Worm (Caenorhabditis elegans) whole organism, mixed stage, embryonic: ENCODE results near the gene fipr-15.

Experiments
- M03D4.4 ChIP-seq: sonication (generic microtip); optimal IDR thresholded peaks from 2 replicates; lab custom pipeline; 2017; ENCODE audit warnings: mild to moderate bottlenecking, missing genetic modification characterization, missing compliant biosample characterization
- bed-3 ChIP-seq: fragments of 200-800 bp; sonication (Bioruptor generic); optimal IDR thresholded peaks from 3 replicates; lab custom pipeline; 2018; ENCODE audit warnings: mild to moderate bottlenecking, missing genetic modification characterization, moderate library complexity, missing compliant biosample characterization
- blmp-1 ChIP-seq: fragments of 150-350 bp; optimal IDR thresholded peaks from 2 replicates; lab custom pipeline; 2014; ENCODE audit warnings: missing biosample characterization, missing genetic modification characterization
- ceh-39 ChIP-seq: fragments of 150-350 bp; optimal IDR thresholded peaks from 2 replicates; lab custom pipeline; 2014; ENCODE audit warnings: missing biosample characterization, missing genetic modification characterization
- ceh-83 ChIP-seq: fragments of 200-800 bp; sonication (Bioruptor generic); optimal IDR thresholded peaks from 2 replicates; lab custom pipeline; 2018; ENCODE audit warnings: mild to moderate bottlenecking, missing genetic modification characterization, missing compliant biosample characterization
- ces-1 ChIP-seq: fragments of 150-350 bp; optimal IDR thresholded peaks from 2 replicates; lab custom pipeline; 2014; ENCODE audit warnings: missing biosample characterization, missing genetic modification reagents, missing genetic modification characterization
- cnd-1 ChIP-seq: fragments of 200-800 bp; sonication (Bioruptor generic); optimal IDR thresholded peaks from 2 replicates; lab custom pipeline; 2018; ENCODE audit warnings: mild to moderate bottlenecking, missing genetic modification characterization, missing compliant biosample characterization
- drap-1 ChIP-seq: fragments of 200-800 bp; sonication (Bioruptor generic); optimal IDR thresholded peaks from 3 replicates; lab custom pipeline; 2018; ENCODE audit warnings: mild to moderate bottlenecking, missing genetic modification characterization, missing compliant biosample characterization
- elt-1 ChIP-seq: sonication (generic microtip); optimal IDR thresholded peaks from 2 replicates; lab custom pipeline; 2017; ENCODE audit warnings: missing genetic modification characterization, mild to moderate bottlenecking, missing compliant biosample characterization, antibody characterized with exemption, moderate library complexity, borderline replicate concordance; ENCODE audit not compliant: insufficient read depth
- elt-3 ChIP-seq: fragments of 150-350 bp; optimal IDR thresholded peaks from 2 replicates; lab custom pipeline; 2014; ENCODE audit warnings: missing biosample characterization, missing genetic modification characterization
- flh-1 ChIP-seq: fragments of 200-800 bp; sonication (Bioruptor generic); optimal IDR thresholded peaks from 2 replicates; lab custom pipeline; 2018; ENCODE audit warnings: mild to moderate bottlenecking, missing genetic modification characterization, moderate library complexity, missing compliant biosample characterization
- ham-2 ChIP-seq: fragments of 200-800 bp; sonication (Bioruptor generic); optimal IDR thresholded peaks from 2 replicates; lab custom pipeline; 2018; ENCODE audit warnings: mild to moderate bottlenecking, missing genetic modification characterization, missing compliant biosample characterization
- lin-13 ChIP-seq: fragments of 150-350 bp; optimal IDR thresholded peaks from 2 replicates; lab custom pipeline; 2014; ENCODE audit warnings: missing biosample characterization, missing genetic modification characterization
- lin-32 ChIP-seq: fragments of 200-800 bp; sonication (Bioruptor generic); optimal IDR thresholded peaks from 2 replicates; lab custom pipeline; 2018; ENCODE audit warnings: mild to moderate bottlenecking, missing genetic modification characterization, missing compliant biosample characterization
- lsy-2 ChIP-seq: fragments of 150-350 bp; optimal IDR thresholded peaks from 2 replicates; lab custom pipeline; 2014; ENCODE audit warnings: missing biosample characterization, missing genetic modification characterization
- mab-5 ChIP-seq: fragments of 150-350 bp; optimal IDR thresholded peaks from 2 replicates; lab custom pipeline; 2014; ENCODE audit warnings: missing biosample characterization, missing genetic modification characterization
- mep-1 ChIP-seq: fragments of 150-350 bp; optimal IDR thresholded peaks from 2 replicates; lab custom pipeline; 2017; ENCODE audit warnings: missing biosample characterization, missing genetic modification reagents, missing genetic modification characterization, inconsistent platforms
- mls-2 ChIP-seq: sonication (generic microtip); optimal IDR thresholded peaks from 2 replicates; lab custom pipeline; 2016; ENCODE audit warnings: mild to moderate bottlenecking, missing genetic modification characterization, moderate library complexity, missing compliant biosample characterization
- nhr-12 ChIP-seq: fragments of 150-350 bp; optimal IDR thresholded peaks from 2 replicates; lab custom pipeline; 2014; ENCODE audit warnings: missing biosample characterization, missing genetic modification characterization
- nhr-2 ChIP-seq: fragments of 150-350 bp; optimal IDR thresholded peaks from 2 replicates; lab custom pipeline; 2014; ENCODE audit warnings: missing biosample characterization, missing genetic modification characterization
- nhr-237 ChIP-seq: fragments of 150-350 bp; optimal IDR thresholded peaks from 2 replicates; lab custom pipeline; 2014; ENCODE audit warnings: missing biosample characterization, missing genetic modification characterization
- nhr-28 ChIP-seq: fragments of 150-350 bp; optimal IDR thresholded peaks from 2 replicates; lab custom pipeline; 2014; ENCODE audit warnings: missing biosample characterization, missing genetic modification characterization
- nhr-76 ChIP-seq: sonication (generic microtip); optimal IDR thresholded peaks from 2 replicates; lab custom pipeline; 2017; ENCODE audit warnings: missing biosample characterization, missing genetic modification characterization
- pha-4 ChIP-seq: fragments of 150-350 bp; optimal IDR thresholded peaks from 2 replicates; lab custom pipeline; 2018; ENCODE audit warnings: missing biosample characterization, missing genetic modification reagents, missing genetic modification characterization
- sem-2 ChIP-seq: fragments of 200-800 bp; sonication (Bioruptor generic); optimal IDR thresholded peaks from 2 replicates; lab custom pipeline; 2018; ENCODE audit warnings: mild to moderate bottlenecking, missing genetic modification characterization, missing compliant biosample characterization
- snpc-4 ChIP-seq: fragments of 150-350 bp; optimal IDR thresholded peaks from 2 replicates; lab custom pipeline; 2014; ENCODE audit warnings: missing biosample characterization, missing genetic modification characterization
- sptf-1 ChIP-seq: sonication (generic microtip); optimal IDR thresholded peaks from 2 replicates; lab custom pipeline; 2017; ENCODE audit warnings: mild to moderate bottlenecking, missing genetic modification characterization, moderate library complexity, missing compliant biosample characterization
- tbx-8 ChIP-seq: fragments of 200-800 bp; sonication (Bioruptor generic); optimal IDR thresholded peaks from 2 replicates; lab custom pipeline; 2018; ENCODE audit warnings: mild to moderate bottlenecking, missing genetic modification characterization, moderate library complexity, missing compliant biosample characterization
- unc-120 ChIP-seq: sonication (generic microtip); optimal IDR thresholded peaks from 2 replicates; lab custom pipeline; 2017; ENCODE audit warnings: missing genetic modification characterization, missing compliant biosample characterization; ENCODE audit not compliant: poor library complexity, severe bottlenecking
- unc-39 ChIP-seq: fragments of 150-350 bp; optimal IDR thresholded peaks from 2 replicates; lab custom pipeline; 2014; ENCODE audit warnings: missing biosample characterization, missing genetic modification characterization
- unc-62 ChIP-seq: fragments of 150-350 bp; optimal IDR thresholded peaks from 2 replicates; lab custom pipeline; 2014; ENCODE audit warnings: missing biosample characterization, missing genetic modification reagents, missing genetic modification characterization
- zip-8 ChIP-seq: fragments of 150-350 bp; optimal IDR thresholded peaks from 2 replicates; lab custom pipeline; 2014; ENCODE audit warnings: missing biosample characterization, missing genetic modification characterization

The fipr-15 gene

ce11 chrIV:10889820-10890462 lies 9.6 kb downstream of the fipr-15 start, which contains the start of gene F13E9.15:
Gene F13E9.15 (minus strand): TSS chrIV:10889870.
- TF ChIP-seq nhr-28 (tag; lab: Kevin White, UChicago): no peak
- no peak for TF ChIP-seq drap-1
- TF ChIP-seq nhr-76 (tag; lab: Kevin White, UChicago): no peak
- TF ChIP-seq lsy-2: no peak
- no peak for TF ChIP-seq nhr-2
- TF ChIP-seq pha-4: no peak
- TF ChIP-seq zip-8 (tag; lab: Kevin White, UChicago): no peak
- no peak for TF ChIP-seq nhr-237 (tag; lab: Kevin White, UChicago)
- TF ChIP-seq ceh-39 (tag; lab: Kevin White, UChicago): no peak
- no peak for TF ChIP-seq lin-32 (GFP tag; lab: Kevin White, UChicago)
- no peak for TF ChIP-seq ceh-83 (GFP tag; lab: Kevin White, UChicago)
- no peak for TF ChIP-seq flh-1 (GFP tag; lab: Kevin White, UChicago)
- TF ChIP-seq unc-120 (tag; lab: Kevin White, UChicago): no peak

ce11 chrIV:10891993-10892392 lies 11.6 kb downstream of the fipr-15 start, which contains the start of gene srlf-12:
Gene srlf-12 (minus strand): TSS chrIV:10892093.
- TF ChIP-seq nhr-76 (tag; lab: Kevin White, UChicago) (no peak), mep-1 (no peak), ceh-39 (tag; lab: Kevin White, UChicago) (no peak), zip-8 (tag; lab: Kevin White, UChicago) (no peak), lsy-2 (no peak), M03D4.4 (no peak), sem-2 (no peak), bed-3 (no peak), lin-32 (GFP tag; lab: Kevin White, UChicago) (no peak), mls-2 (tag; lab: Kevin White, UChicago) (no peak), cnd-1 (tag; lab: Kevin White, UChicago) (no peak), drap-1 (no peak), mab-5 (tag; lab: Kevin White, UChicago) (no peak), snpc-4 (tag; lab: Kevin White, UChicago) (no peak), ham-2 (GFP tag; lab: Kevin White, UChicago) (no peak), unc-39 (tag; lab: Kevin White, UChicago) (no peak)

- no peak for TF ChIP-seq elt-3
- TF ChIP-seq cnd-1 (tag; lab: Kevin White, UChicago): no peak
- TF ChIP-seq mls-2 (tag; lab: Kevin White, UChicago): no peak
- TF ChIP-seq elt-1 (tag; lab: Kevin White, UChicago): no peak
- TF ChIP-seq ces-1 (GFP tag; lab: Kevin White, UChicago): no peak
- no peak for TF ChIP-seq lin-13 (tag; lab: Kevin White, UChicago)
- no peak for TF ChIP-seq bed-3
- no peak for TF ChIP-seq snpc-4 (tag; lab: Kevin White, UChicago)
- no peak for TF ChIP-seq sptf-1 (tag; lab: Kevin White, UChicago)
- TF ChIP-seq mep-1: no peak
- TF ChIP-seq ham-2 (GFP tag; lab: Kevin White, UChicago): no peak
- no peak for TF ChIP-seq zip-8 (tag; lab: Kevin White, UChicago)
- no peak for TF ChIP-seq lsy-2
- TF ChIP-seq nhr-76 (tag; lab: Kevin White, UChicago): no peak
- no peak for TF ChIP-seq sem-2
- no peak for TF ChIP-seq unc-39 (tag; lab: Kevin White, UChicago)
Measured at ce11 chrIV:10894255-10894654, 13.9 kb downstream of the fipr-15 start, which contains the start of gene srlf-14. Gene srlf-14 (minus strand): TSS chrIV:10894355.

- TF ChIP-seq nhr-12: no peak
- no peak for TF ChIP-seq snpc-4 (tag; lab: Kevin White, UChicago)
- no peak for TF ChIP-seq nhr-237 (tag; lab: Kevin White, UChicago)
- TF ChIP-seq mab-5 (tag; lab: Kevin White, UChicago): no peak
- no peak for TF ChIP-seq unc-120 (tag; lab: Kevin White, UChicago)
- no peak for TF ChIP-seq nhr-76 (tag; lab: Kevin White, UChicago)
- no peak for TF ChIP-seq nhr-28 (tag; lab: Kevin White, UChicago)
- no peak for TF ChIP-seq elt-1 (tag; lab: Kevin White, UChicago)
- no peak for TF ChIP-seq sptf-1 (tag; lab: Kevin White, UChicago)
- TF ChIP-seq ceh-39 (tag; lab: Kevin White, UChicago): no peak
- TF ChIP-seq blmp-1: no peak
- no peak for TF ChIP-seq unc-62
- no peak for TF ChIP-seq unc-39 (tag; lab: Kevin White, UChicago)
- no peak for TF ChIP-seq lin-32 (GFP tag; lab: Kevin White, UChicago)
- no peak for TF ChIP-seq lin-13 (tag; lab: Kevin White, UChicago)
- no peak for TF ChIP-seq mep-1
- no peak for TF ChIP-seq tbx-8 (GFP tag; lab: Kevin White, UChicago)
- no peak for TF ChIP-seq zip-8 (tag; lab: Kevin White, UChicago)
Measured at ce11 chrIV:10896512-10896911, 16.1 kb downstream of the fipr-15 start, which contains the start of gene srlf-13. Gene srlf-13 (minus strand): TSS chrIV:10896612.
